Worm (Caenorhabditis elegans) whole organism, L4 larva: Measurements from ENCODE around the gene T05A10.6.

Source experiments
- aha-1 ChIP-seq: fragments of 150-350 bp; peaks from one replicate; lab custom pipeline; 2014; ENCODE audit warnings: missing biosample characterization, missing genetic modification characterization
- arid-1 ChIP-seq: fragments of 200-800 bp; sonication (Bioruptor generic); conservative IDR thresholded peaks from 2 replicates; pipeline ENCODE4 v1.3.6; 2022; ENCODE audit warnings: missing genetic modification reagents, missing genetic modification characterization, missing compliant biosample characterization
- dmd-6 ChIP-seq: fragments of 200-800 bp; sonication (Bioruptor generic); IDR thresholded peaks from 2 replicates; pipeline ENCODE4 v1.3.6; 2022; ENCODE audit warnings: missing genetic modification reagents, missing genetic modification characterization, missing compliant biosample characterization
- egl-43 ChIP-seq: fragments of 200-800 bp; sonication (Bioruptor generic); IDR thresholded peaks from 2 replicates; pipeline ENCODE4 v1.3.6; 2022; ENCODE audit warnings: missing genetic modification reagents, missing genetic modification characterization, missing compliant biosample characterization
- jun-1 ChIP-seq: fragments of 150-350 bp; optimal IDR thresholded peaks from 2 replicates; lab custom pipeline; 2014; ENCODE audit warnings: missing biosample characterization, missing genetic modification reagents, missing genetic modification characterization
- pha-4 ChIP-seq, 2 experiments: fragments of 150-350 bp in 1 of 2; fragments of 200-800 bp in 1 of 2; sonication (Bioruptor generic) in 1 of 2; IDR thresholded peaks in 1 of 2; optimal IDR thresholded peaks in 1 of 2; 2 replicates each; pipeline versions ENCODE4 v1.3.6 to Lab custom; 2014 to 2022; ENCODE audit warnings: missing genetic modification characterization in 2 of 2, missing genetic modification reagents in 2 of 2, missing biosample characterization in 1 of 2, missing compliant biosample characterization in 1 of 2
- pqm-1 ChIP-seq: sonication (generic microtip); optimal IDR thresholded peaks from 2 replicates; lab custom pipeline; 2017; ENCODE audit warnings: missing biosample characterization, missing genetic modification characterization
- skn-1 ChIP-seq: fragments of 150-350 bp; optimal IDR thresholded peaks from 2 replicates; lab custom pipeline; 2014; ENCODE audit warnings: missing biosample characterization, missing genetic modification characterization
- snpc-4 ChIP-seq: fragments of 150-350 bp; optimal IDR thresholded peaks from 2 replicates; lab custom pipeline; 2014; ENCODE audit warnings: missing biosample characterization, missing genetic modification characterization
- unc-130 ChIP-seq: sonication (generic microtip); optimal IDR thresholded peaks from 2 replicates; lab custom pipeline; 2016; ENCODE audit warnings: missing genetic modification reagents, missing genetic modification characterization, missing compliant biosample characterization

ce11 chrX:10794647-10795046 lies at the start of gene T05A10.6:
- TF ChIP-seq snpc-4 (tag; lab: Kevin White, UChicago) (no peak), jun-1 (tag; lab: Kevin White, UChicago) (no peak), pha-4 (GFP tag; IDR thresholded peaks at IDR 0.05; lab: Robert Waterston, UW) (no peak), pha-4 (tag; optimal IDR thresholded peaks at IDR 0.05; lab: Kevin White, UChicago) (no peak), egl-43 (GFP tag; lab: Robert Waterston, UW) (no peak), skn-1 (tag; lab: Kevin White, UChicago) (no peak), pqm-1 (no peak), aha-1 (no peak), dmd-6 (GFP tag; lab: Robert Waterston, UW) (no peak), unc-130 (GFP tag; lab: Kevin White, UChicago) (no peak), arid-1 (no peak)
